Fruit fly (Drosophila melanogaster) whole organism: ENCODE results near the gene CG8927.

Experiments
- CG8478 ChIP-seq: fragments of >200 bp; optimal IDR thresholded peaks from 2 replicates; lab custom pipeline; 2018; ENCODE audit warnings: inconsistent platforms
- Dll ChIP-seq: fragments of >200 bp; optimal IDR thresholded peaks from 2 replicates; lab custom pipeline; 2017
- EcR ChIP-seq, 2 experiments: fragments of >200 bp; optimal IDR thresholded peaks; 2 replicates each; lab custom pipeline; 2017; ENCODE audit warnings: missing biosample characterization in 2 of 2, missing genetic modification characterization in 2 of 2, missing genetic modification reagents in 2 of 2
- pan ChIP-seq: fragments of >200 bp; optimal IDR thresholded peaks from 2 replicates; lab custom pipeline; 2017
- psq ChIP-seq: fragments of >200 bp; optimal IDR thresholded peaks from 2 replicates; lab custom pipeline; 2017
- usp ChIP-seq: fragments of >200 bp; optimal IDR thresholded peaks from 2 replicates; lab custom pipeline; 2017; ENCODE audit warnings: missing biosample characterization, missing genetic modification characterization, mixed read lengths

Gene CG8927

DNA sequence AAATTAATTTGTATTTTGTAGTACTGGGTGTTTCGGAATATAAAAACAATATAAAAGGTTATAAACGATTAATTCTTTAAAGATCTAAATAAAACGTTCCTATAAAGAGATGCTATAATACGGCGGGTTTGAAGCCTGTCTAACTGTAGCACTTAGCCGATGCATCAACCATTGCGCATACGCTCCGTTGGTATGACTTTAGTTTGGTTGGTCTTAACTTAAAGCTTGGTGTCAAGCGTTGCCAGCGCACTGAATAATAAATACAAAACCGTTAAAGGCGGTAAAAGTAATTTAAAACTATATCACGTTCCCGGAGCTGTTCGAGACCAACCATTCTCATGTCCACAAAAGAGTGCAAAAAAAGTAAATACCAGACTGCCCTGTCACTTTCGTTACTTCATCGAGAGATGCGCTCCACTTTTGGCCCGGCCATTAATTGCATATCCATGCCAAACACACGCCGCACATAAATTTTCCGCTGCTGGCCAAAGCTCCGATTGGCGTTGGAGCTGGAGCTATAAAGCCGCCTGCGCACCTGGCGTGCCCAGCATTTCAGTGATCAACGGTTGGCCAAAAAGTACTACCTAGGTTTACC, at the start of gene CG8927:
Gene CG8927 (plus strand): TSS at position 545 of the 595 bp plus-strand sequence.
- no peak for TF ChIP-seq usp (GFP tag; lab: Kevin White, UChicago)
- no peak for TF ChIP-seq CG8478 (lab: Kevin White, UChicago)
- TF ChIP-seq psq (lab: Kevin White, UChicago): no peak
- TF ChIP-seq EcR (GFP tag; optimal IDR thresholded peaks at IDR 0.05; lab: Kevin White, UChicago): no peak
- no peak for TF ChIP-seq Dll (lab: Kevin White, UChicago)
- TF ChIP-seq pan (lab: Kevin White, UChicago): no peak

DNA sequence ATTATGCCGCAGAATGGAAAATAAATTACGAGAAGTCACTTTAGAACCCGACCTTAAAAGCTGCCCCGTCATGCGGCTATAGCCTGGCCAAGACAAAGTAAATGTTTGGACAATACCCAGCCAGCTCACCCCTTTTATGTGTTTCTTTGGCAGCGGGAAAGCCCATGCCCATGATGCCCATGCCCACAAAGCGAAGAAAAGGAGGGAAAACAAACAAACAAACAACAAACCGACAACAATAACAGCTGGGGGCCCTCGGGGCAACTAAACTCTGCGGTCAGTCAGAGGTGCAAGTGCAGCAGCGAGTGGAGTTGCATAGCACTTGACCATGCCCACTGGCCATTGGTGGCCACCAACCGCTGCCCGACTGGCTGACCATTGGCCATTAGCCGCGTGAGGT, 45.2 kb upstream of the CG8927 start:
- TF ChIP-seq pan (lab: Kevin White, UChicago): no peak
- TF ChIP-seq EcR (GFP tag; optimal IDR thresholded peaks at IDR 0.05; lab: Kevin White, UChicago): no peak
- no peak for TF ChIP-seq Dll (lab: Kevin White, UChicago)
- no peak for TF ChIP-seq psq (lab: Kevin White, UChicago)
- no peak for TF ChIP-seq usp (GFP tag; lab: Kevin White, UChicago)
- TF ChIP-seq CG8478 (lab: Kevin White, UChicago): no peak

DNA sequence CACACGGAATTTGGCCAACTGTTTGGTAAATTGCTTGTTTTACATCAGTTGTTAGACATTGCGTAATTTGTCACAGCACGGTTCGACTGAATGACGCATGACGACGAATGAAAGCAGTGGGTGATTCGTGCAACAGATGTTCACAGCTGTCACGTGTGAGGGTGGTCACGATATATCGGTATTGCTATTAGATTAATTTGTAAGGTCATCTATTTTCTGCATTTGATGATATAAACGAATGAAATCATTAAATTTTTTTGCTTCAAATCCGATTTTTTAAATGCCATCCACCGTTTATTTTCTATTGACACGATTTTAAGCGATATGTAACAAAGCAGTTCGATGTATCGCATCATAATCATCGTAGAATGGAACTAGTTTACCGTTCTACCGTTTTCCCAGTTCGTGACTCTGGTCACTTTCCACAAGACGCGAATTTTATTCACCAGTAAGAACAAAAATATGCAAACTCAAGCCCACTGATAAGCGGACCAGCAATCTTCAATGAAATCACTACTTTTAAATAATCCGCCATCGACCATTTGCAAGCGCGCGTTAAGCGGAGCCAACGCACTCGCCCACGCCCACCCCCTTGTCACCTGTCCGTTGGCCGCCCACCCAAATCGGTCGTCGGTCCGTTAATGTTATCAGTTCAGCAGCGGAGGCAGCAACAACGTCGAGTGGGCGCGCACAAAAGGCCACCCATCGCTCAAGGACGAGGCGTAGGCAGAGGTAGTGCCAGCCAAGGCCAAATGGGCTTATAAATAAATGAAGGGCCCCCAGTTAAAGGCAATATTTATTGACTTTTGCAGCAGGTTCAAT, 34.0 kb upstream of the CG8927 start, which contains the start of the genes Mic26-27 and CG5916:
Gene Mic26-27 (minus strand): TSS at position 224 of the 822 bp plus-strand sequence.
Gene CG5916 (plus strand): TSS at position 398 of the 822 bp plus-strand sequence.
- TF ChIP-seq CG8478 (lab: Kevin White, UChicago): no peak
- no peak for TF ChIP-seq psq (lab: Kevin White, UChicago)
- no peak for TF ChIP-seq usp (GFP tag; lab: Kevin White, UChicago)
- TF ChIP-seq EcR (GFP tag; optimal IDR thresholded peaks at IDR 0.05; lab: Kevin White, UChicago): no peak
- TF ChIP-seq pan (lab: Kevin White, UChicago): no peak
- no peak for TF ChIP-seq Dll (lab: Kevin White, UChicago)

DNA sequence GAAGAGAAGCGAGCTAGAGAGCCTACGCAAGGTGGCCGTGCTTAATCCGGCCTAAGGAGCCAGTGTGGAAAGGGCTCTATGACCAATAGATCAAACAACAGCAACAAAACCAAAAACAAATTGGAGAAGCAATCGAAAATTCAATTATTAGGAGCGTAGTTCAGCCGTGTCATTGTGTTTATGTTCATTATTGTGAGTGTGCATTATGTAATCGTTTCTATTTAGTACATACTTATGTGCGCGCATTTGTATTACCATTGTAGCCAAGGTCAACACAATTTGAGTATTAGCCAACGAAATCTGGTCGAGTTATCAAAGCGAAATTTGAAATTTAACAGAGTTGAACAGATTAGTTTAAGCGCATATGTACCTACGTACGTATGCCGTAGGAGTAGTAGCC, 32.1 kb upstream of the CG8927 start:
- no peak for TF ChIP-seq EcR (GFP tag; optimal IDR thresholded peaks at IDR 0.05; lab: Kevin White, UChicago)
- TF ChIP-seq usp (GFP tag; lab: Kevin White, UChicago): no peak
- no peak for TF ChIP-seq CG8478 (lab: Kevin White, UChicago)
- TF ChIP-seq psq (lab: Kevin White, UChicago): no peak
- no peak for TF ChIP-seq pan (lab: Kevin White, UChicago)
- TF ChIP-seq Dll (lab: Kevin White, UChicago): no peak

DNA sequence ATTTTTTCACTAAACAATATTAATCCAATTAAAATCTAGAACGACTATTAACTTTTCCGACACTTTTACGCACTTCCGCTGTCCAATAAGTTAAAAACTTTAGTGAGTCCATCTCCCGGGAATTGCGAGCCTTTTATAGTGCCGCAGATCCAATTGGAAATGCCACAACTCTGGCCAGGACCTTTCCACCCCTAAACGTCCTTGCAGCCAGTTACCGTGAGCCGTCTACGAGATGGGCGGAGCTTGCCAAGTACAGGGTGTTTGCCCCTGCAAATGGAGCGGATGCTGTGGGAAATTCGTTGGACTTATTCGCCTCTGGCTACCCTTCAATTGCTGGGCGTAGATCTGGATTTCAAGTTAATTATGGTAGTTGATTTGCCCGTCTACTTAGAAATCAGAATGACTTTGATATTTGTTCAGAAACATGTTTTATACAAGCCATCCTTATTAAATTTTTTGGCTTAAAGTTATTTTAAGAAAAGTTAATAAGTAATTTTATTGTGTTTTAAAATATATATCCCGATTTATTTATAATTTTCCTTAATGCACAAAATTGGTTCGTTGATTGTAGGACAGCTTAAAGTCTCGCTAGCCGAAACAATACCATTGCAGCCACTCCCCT, 29.5 kb upstream of the CG8927 start, which contains the start of gene Fer2:
Gene Fer2 (minus strand): TSS at position 74 of the 622 bp plus-strand sequence.
- TF ChIP-seq EcR (GFP tag; optimal IDR thresholded peaks at IDR 0.05; lab: Kevin White, UChicago) (no peak), pan (lab: Kevin White, UChicago) (no peak), psq (lab: Kevin White, UChicago) (no peak), CG8478 (lab: Kevin White, UChicago) (no peak), Dll (lab: Kevin White, UChicago) (no peak), usp (GFP tag; lab: Kevin White, UChicago) (no peak)

DNA sequence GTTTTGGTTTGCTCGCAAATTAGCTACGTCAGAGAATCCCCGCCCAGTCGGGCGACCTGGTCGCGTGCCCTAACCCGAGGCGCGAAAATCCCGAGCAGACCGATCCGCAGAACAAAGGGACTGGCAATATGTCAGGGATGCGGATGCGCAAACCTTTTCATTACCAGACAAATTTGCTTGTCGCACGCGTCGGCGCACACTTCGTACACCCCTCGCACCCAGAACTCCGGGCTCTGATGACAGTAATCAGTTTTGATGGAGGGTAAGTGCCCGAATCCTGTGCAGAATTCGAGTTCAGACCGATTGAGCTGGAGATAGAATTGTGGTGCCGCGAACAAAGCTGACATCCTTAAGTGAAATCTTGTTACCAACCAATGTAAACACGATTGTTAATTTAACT, 28.5 kb upstream of the CG8927 start:
- TF ChIP-seq Dll (lab: Kevin White, UChicago) (no peak), pan (lab: Kevin White, UChicago) (no peak)

DNA sequence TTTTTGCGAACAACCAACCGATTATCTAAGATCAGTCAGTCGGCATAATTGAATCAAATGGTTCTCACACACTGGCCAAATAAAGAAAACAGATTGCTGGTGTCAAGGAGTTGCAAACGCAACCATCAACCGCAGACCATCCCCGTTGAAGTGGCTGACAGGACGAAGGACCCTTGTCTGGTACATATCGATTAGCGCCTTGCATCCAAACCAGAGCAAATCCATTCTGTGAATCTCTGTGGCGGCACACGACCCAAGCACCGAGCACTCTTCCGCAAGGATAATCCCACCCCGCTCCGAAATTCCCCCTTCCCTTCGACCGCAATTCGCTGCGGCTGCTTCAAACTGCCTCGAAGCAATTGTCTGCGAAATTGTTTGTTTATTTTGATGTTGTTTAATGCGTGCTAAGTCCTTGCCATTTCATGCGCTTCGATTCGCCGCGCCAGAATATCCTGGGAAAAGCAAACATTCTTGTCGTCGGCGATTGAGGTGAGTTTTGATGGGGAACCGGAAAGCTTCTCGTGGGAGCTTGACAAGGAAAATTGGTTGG, 27.4 kb upstream of the CG8927 start:
- no peak for TF ChIP-seq CG8478 (lab: Kevin White, UChicago)
- TF ChIP-seq EcR (GFP tag; optimal IDR thresholded peaks at IDR 0.05; lab: Kevin White, UChicago): no peak
- no peak for TF ChIP-seq Dll (lab: Kevin White, UChicago)
- no peak for TF ChIP-seq usp (GFP tag; lab: Kevin White, UChicago)
- no peak for TF ChIP-seq pan (lab: Kevin White, UChicago)
- TF ChIP-seq psq (lab: Kevin White, UChicago): no peak

DNA sequence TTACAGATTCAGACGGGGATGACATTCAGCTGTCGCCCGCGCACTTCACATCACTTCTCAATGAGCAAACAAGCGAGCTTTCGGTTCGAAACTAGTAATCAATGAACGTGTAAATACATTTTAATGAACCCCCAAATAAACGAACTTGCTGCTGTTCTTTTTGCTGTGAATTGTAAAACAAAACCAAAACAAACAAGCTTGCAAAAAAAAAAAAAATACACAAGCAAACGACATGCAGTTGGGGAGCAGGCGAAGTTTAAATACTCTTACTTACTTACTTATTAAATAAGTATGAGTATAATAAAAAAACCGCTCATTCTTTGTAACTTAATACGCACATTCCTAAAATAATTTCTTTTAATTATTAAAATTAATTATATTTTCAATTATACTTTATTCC, 26.6 kb upstream of the CG8927 start:
- TF ChIP-seq CG8478 (lab: Kevin White, UChicago) (no peak), Dll (lab: Kevin White, UChicago) (no peak), psq (lab: Kevin White, UChicago) (no peak), EcR (GFP tag; optimal IDR thresholded peaks at IDR 0.05; lab: Kevin White, UChicago) (no peak), pan (lab: Kevin White, UChicago) (no peak), usp (GFP tag; lab: Kevin White, UChicago) (no peak)

DNA sequence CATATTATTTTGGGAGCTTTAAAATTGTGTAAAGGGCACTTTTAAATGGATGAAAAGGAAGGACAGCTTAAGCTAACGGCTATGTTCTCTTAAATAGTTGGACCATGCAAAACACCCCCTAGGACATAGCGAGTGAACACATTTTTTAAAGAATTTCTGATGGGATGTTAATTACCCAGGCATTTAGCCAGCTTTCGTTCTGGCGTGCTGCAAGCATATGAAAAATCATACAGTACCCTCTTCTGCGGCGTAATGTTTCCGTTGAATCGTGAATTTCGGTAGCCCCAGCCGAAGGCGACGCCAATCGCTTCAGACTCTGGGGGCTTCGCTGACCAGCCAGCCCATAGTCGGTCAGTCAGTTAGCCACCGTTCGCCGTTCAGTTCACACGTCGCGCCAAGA, 26.1 kb upstream of the CG8927 start, which contains the start of gene CG6006:
Gene CG6006 (plus strand): TSS at position 301 of the 400 bp plus-strand sequence.
- TF ChIP-seq CG8478 (lab: Kevin White, UChicago): no peak
- TF ChIP-seq usp (GFP tag; lab: Kevin White, UChicago): no peak
- no peak for TF ChIP-seq pan (lab: Kevin White, UChicago)
- no peak for TF ChIP-seq EcR (GFP tag; optimal IDR thresholded peaks at IDR 0.05; lab: Kevin White, UChicago)
- no peak for TF ChIP-seq psq (lab: Kevin White, UChicago)
- no peak for TF ChIP-seq Dll (lab: Kevin White, UChicago)

DNA sequence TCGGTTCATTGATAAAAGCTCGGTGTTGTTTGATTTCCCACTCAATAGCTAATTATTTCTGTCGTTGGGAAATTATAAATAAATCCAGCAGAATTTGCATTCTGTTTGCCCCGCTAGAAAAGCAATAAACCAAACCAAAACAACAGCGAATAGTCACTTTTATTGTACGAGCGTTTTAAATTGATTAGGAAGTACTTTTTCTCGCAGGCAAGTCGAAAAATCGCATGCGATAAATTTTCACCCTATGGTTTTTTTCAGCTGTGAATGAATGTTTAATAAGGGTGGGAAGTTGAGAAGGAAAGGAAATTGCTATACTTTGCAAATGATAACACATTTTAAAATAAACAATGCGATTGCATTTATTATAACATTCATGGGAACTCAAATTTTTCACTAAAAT, 24.8 kb upstream of the CG8927 start:
- TF ChIP-seq usp (GFP tag; lab: Kevin White, UChicago) (no peak), CG8478 (lab: Kevin White, UChicago) (no peak), Dll (lab: Kevin White, UChicago) (no peak), EcR (GFP tag; optimal IDR thresholded peaks at IDR 0.05; lab: Kevin White, UChicago) (no peak), psq (lab: Kevin White, UChicago) (no peak), pan (lab: Kevin White, UChicago) (no peak)
